Worm (Caenorhabditis elegans) whole organism, L3 larva: ENCODE results near the gene fbxa-176.

Experiments
- R02D3.7 ChIP-seq: fragments of 150-350 bp; optimal IDR thresholded peaks from 2 replicates; lab custom pipeline; 2014; ENCODE audit warnings: missing biosample characterization, missing genetic modification characterization
- aly-2 ChIP-seq: fragments of 150-350 bp; optimal IDR thresholded peaks from 2 replicates; lab custom pipeline; 2014; ENCODE audit warnings: missing biosample characterization, missing genetic modification characterization
- ama-1 ChIP-seq: fragments of 150-350 bp; optimal IDR thresholded peaks from 2 replicates; lab custom pipeline; 2018
- ceh-16 ChIP-seq: sonication (generic microtip); optimal IDR thresholded peaks from 2 replicates; lab custom pipeline; 2017; ENCODE audit warnings: missing biosample characterization, missing genetic modification characterization
- ceh-28 ChIP-seq: fragments of 150-350 bp; optimal IDR thresholded peaks from 2 replicates; lab custom pipeline; 2014; ENCODE audit warnings: missing biosample characterization, missing genetic modification reagents, missing genetic modification characterization
- ceh-82 ChIP-seq: fragments of 150-350 bp; optimal IDR thresholded peaks from 2 replicates; lab custom pipeline; 2014; ENCODE audit warnings: missing biosample characterization, missing genetic modification characterization
- ceh-9 ChIP-seq: sonication (generic microtip); optimal IDR thresholded peaks from 2 replicates; lab custom pipeline; 2018; ENCODE audit warnings: missing biosample characterization, missing genetic modification characterization
- egl-27 ChIP-seq: sonication (generic microtip); optimal IDR thresholded peaks from 4 replicates; lab custom pipeline; 2017; ENCODE audit warnings: missing biosample characterization, missing genetic modification reagents, missing genetic modification characterization
- elt-1 ChIP-seq: fragments of 150-350 bp; optimal IDR thresholded peaks from 2 replicates; lab custom pipeline; 2014; ENCODE audit warnings: missing biosample characterization, missing genetic modification characterization
- elt-2 ChIP-seq: sonication (generic microtip); optimal IDR thresholded peaks from 2 replicates; lab custom pipeline; 2016; ENCODE audit warnings: missing genetic modification reagents, mild to moderate bottlenecking, missing genetic modification characterization, missing compliant biosample characterization
- elt-3 ChIP-seq, 3 experiments: fragments of 150-350 bp in 1 of 3; sonication (generic microtip) in 2 of 3; optimal IDR thresholded peaks; 2 replicates in 2 of 3; 4 replicates in 1 of 3; lab custom pipeline; 2014 to 2017; ENCODE audit warnings: missing biosample characterization in 3 of 3, missing genetic modification characterization in 3 of 3
- eor-1 ChIP-seq, 2 experiments: fragments of 150-350 bp; optimal IDR thresholded peaks; 2 replicates each; lab custom pipeline; 2014 to 2018; ENCODE audit warnings: missing biosample characterization in 2 of 2, missing genetic modification characterization in 2 of 2
- fkh-10 ChIP-seq: sonication (generic microtip); optimal IDR thresholded peaks from 2 replicates; lab custom pipeline; 2017; ENCODE audit warnings: missing biosample characterization, missing genetic modification reagents, missing genetic modification characterization
- fkh-2 ChIP-seq: fragments of 150-350 bp; optimal IDR thresholded peaks from 2 replicates; lab custom pipeline; 2014; ENCODE audit warnings: missing biosample characterization, missing genetic modification reagents, missing genetic modification characterization
- fos-1 ChIP-seq: fragments of 150-350 bp; optimal IDR thresholded peaks from 2 replicates; lab custom pipeline; 2014; ENCODE audit warnings: missing biosample characterization, missing genetic modification characterization
- hmg-11 ChIP-seq: sonication (generic microtip); optimal IDR thresholded peaks from 2 replicates; lab custom pipeline; 2016; ENCODE audit warnings: missing genetic modification characterization, missing compliant biosample characterization
- lin-39 ChIP-seq: fragments of 150-350 bp; optimal IDR thresholded peaks from 2 replicates; lab custom pipeline; 2018; ENCODE audit warnings: missing biosample characterization, missing genetic modification reagents, missing genetic modification characterization
- lsy-12 ChIP-seq: sonication (generic microtip); optimal IDR thresholded peaks from 2 replicates; lab custom pipeline; 2016; ENCODE audit warnings: mild to moderate bottlenecking, missing genetic modification characterization, missing compliant biosample characterization
- mdl-1 ChIP-seq: fragments of 150-350 bp; optimal IDR thresholded peaks from 2 replicates; lab custom pipeline; 2014; ENCODE audit warnings: missing biosample characterization, missing genetic modification characterization
- mml-1 ChIP-seq: fragments of 150-350 bp; sonication (generic microtip); optimal IDR thresholded peaks from 3 replicates; lab custom pipeline; 2014; ENCODE audit warnings: missing biosample characterization, missing genetic modification characterization
- nhr-11 ChIP-seq: fragments of 150-350 bp; optimal IDR thresholded peaks from 2 replicates; lab custom pipeline; 2014; ENCODE audit warnings: missing biosample characterization, missing genetic modification characterization
- nhr-12 ChIP-seq: fragments of 150-350 bp; optimal IDR thresholded peaks from 2 replicates; lab custom pipeline; 2014; ENCODE audit warnings: missing biosample characterization, missing genetic modification characterization
- nhr-237 ChIP-seq: fragments of 150-350 bp; optimal IDR thresholded peaks from 2 replicates; lab custom pipeline; 2014; ENCODE audit warnings: missing biosample characterization, missing genetic modification characterization
- nhr-25 ChIP-seq: sonication (generic microtip); optimal IDR thresholded peaks from 2 replicates; lab custom pipeline; 2017; ENCODE audit warnings: missing biosample characterization, missing genetic modification characterization
- nhr-28 ChIP-seq: fragments of 150-350 bp; optimal IDR thresholded peaks from 2 replicates; lab custom pipeline; 2014; ENCODE audit warnings: missing biosample characterization, missing genetic modification characterization
- nhr-43 ChIP-seq: sonication (generic microtip); optimal IDR thresholded peaks from 2 replicates; lab custom pipeline; 2016; ENCODE audit warnings: mild to moderate bottlenecking, missing genetic modification characterization, missing compliant biosample characterization; ENCODE audit not compliant: poor library complexity, severe bottlenecking
- nhr-67 ChIP-seq: fragments of 150-350 bp; optimal IDR thresholded peaks from 2 replicates; lab custom pipeline; 2014; ENCODE audit warnings: missing biosample characterization, missing genetic modification characterization
- nhr-77 ChIP-seq: fragments of 150-350 bp; optimal IDR thresholded peaks from 2 replicates; lab custom pipeline; 2014; ENCODE audit warnings: missing biosample characterization, missing genetic modification characterization
- pha-4 ChIP-seq: fragments of 150-350 bp; optimal IDR thresholded peaks from 2 replicates; lab custom pipeline; 2014; ENCODE audit warnings: missing biosample characterization, missing genetic modification reagents, missing genetic modification characterization
- skn-1 ChIP-seq: fragments of 150-350 bp; optimal IDR thresholded peaks from 2 replicates; lab custom pipeline; 2014; ENCODE audit warnings: missing biosample characterization, missing genetic modification characterization
- snpc-4 ChIP-seq: fragments of 150-350 bp; optimal IDR thresholded peaks from 2 replicates; lab custom pipeline; 2014; ENCODE audit warnings: missing biosample characterization, missing genetic modification characterization
- tbx-2 ChIP-seq: sonication (generic microtip); optimal IDR thresholded peaks from 2 replicates; lab custom pipeline; 2016; ENCODE audit warnings: mild to moderate bottlenecking, missing genetic modification characterization, missing compliant biosample characterization
- unc-39 ChIP-seq: sonication (generic microtip); optimal IDR thresholded peaks from 4 replicates; lab custom pipeline; 2017; ENCODE audit warnings: missing biosample characterization, missing genetic modification characterization
- unc-62 ChIP-seq: fragments of 150-350 bp; sonication (generic microtip); optimal IDR thresholded peaks from 4 replicates; lab custom pipeline; 2014; ENCODE audit warnings: missing biosample characterization, missing genetic modification reagents, missing genetic modification characterization
- ztf-11 ChIP-seq: fragments of 150-350 bp; optimal IDR thresholded peaks from 2 replicates; lab custom pipeline; 2014; ENCODE audit warnings: missing biosample characterization, missing genetic modification characterization
- ztf-4 ChIP-seq: fragments of 150-350 bp; optimal IDR thresholded peaks from 2 replicates; lab custom pipeline; 2014; ENCODE audit warnings: missing biosample characterization, missing genetic modification characterization

The fbxa-176 gene

ce11 chrV:17552759-17553158 lies 3.3 kb downstream of the fbxa-176 start, which contains the start of gene C38D9.8:
Gene C38D9.8, minus strand, starts transcription at chrV:17552859.
- TF ChIP-seq pha-4 (tag; lab: Kevin White, UChicago) (no peak), fkh-2 (tag; lab: Kevin White, UChicago) (no peak), hmg-11 (no peak), ceh-82 (tag; lab: Kevin White, UChicago) (no peak), nhr-237 (tag; lab: Kevin White, UChicago) (no peak), ama-1 (lab: Kevin White, UChicago) (no peak), nhr-77 (tag; lab: Kevin White, UChicago) (no peak), elt-2 (no peak), ceh-9 (tag; lab: Kevin White, UChicago) (no peak), unc-39 (no peak), mml-1 (tag; lab: Kevin White, UChicago) (no peak)

DNA sequence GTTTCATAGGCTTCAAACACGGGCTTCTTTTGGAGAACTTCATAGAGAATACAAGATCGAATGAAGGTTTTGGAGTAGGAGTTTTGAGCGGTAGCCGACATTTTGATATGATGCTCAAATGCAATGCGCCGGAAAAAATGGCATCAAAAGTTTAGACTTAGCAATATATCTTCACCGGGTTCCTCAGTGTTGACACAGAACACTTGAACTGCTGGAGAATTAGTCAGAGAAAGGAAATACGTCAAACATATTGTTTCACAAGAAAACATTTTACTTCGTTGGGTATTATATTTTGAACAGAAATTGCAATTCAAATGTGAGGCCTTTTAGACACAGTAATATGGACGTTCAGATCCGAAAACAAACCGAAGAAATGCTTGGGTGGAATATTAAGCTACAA lies 8.9 kb downstream of the fbxa-176 start, which contains the start of gene fbxa-174:
fbxa-174 (minus strand) TSS at position 101 of the 400 bp plus-strand sequence.
- TF ChIP-seq nhr-11 (tag; lab: Kevin White, UChicago), result no peak
- no peak for TF ChIP-seq nhr-43 (tag; lab: Kevin White, UChicago)
- TF ChIP-seq nhr-28 (tag; lab: Kevin White, UChicago), result no peak
- no peak for TF ChIP-seq nhr-67 (tag; lab: Kevin White, UChicago)
- TF ChIP-seq pha-4 (tag; lab: Kevin White, UChicago), result no peak
- no peak for TF ChIP-seq fos-1
- no peak for TF ChIP-seq R02D3.7
- TF ChIP-seq, all 47 proteins: peak for 0

DNA sequence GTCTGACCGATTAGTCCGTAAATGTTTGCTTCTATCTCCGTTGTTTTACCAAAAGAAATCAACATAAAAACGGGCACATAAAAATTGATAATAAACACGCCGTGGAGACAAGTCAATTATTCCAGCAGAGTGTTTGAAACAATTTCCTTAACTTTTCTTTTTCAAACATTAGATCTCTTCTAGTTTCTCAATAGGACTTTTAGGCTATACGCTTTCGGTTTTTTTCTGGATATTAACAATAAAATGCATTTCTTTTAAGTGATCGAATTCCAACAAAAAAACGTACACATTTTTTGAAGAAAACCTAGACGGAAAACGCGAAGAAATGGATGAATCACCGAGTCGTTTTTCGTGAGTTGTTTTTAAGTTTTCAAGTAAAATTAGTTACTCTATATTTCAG lies 9.5 kb downstream of the fbxa-176 start, which contains the start of gene fbxa-172:
fbxa-172 (plus strand) TSS at position 301 of the 400 bp plus-strand sequence.
- no peak for TF ChIP-seq tbx-2
- TF ChIP-seq ztf-11 (tag; lab: Kevin White, UChicago), result no peak
- no peak for TF ChIP-seq ceh-16 (tag; lab: Kevin White, UChicago)
- TF ChIP-seq pha-4 (tag; lab: Kevin White, UChicago), result no peak
- no peak for TF ChIP-seq eor-1 (tag; optimal IDR thresholded peaks at IDR 0.05; lab: Kevin White, UChicago)
- TF ChIP-seq ztf-4 (tag; lab: Kevin White, UChicago), result no peak
- TF ChIP-seq elt-1 (tag; lab: Kevin White, UChicago), result no peak
- no peak for TF ChIP-seq ceh-28 (tag; lab: Kevin White, UChicago)
- TF ChIP-seq snpc-4, result no peak
- TF ChIP-seq unc-62, result no peak
- no peak for TF ChIP-seq mdl-1 (tag; lab: Kevin White, UChicago)
- TF ChIP-seq aly-2 (tag; lab: Kevin White, UChicago), result no peak
- no peak for TF ChIP-seq egl-27 (tag; lab: Kevin White, UChicago)
- TF ChIP-seq elt-2, result no peak
- TF ChIP-seq mml-1 (tag; lab: Kevin White, UChicago), result no peak
- TF ChIP-seq R02D3.7, result no peak
- no peak for TF ChIP-seq lsy-12 (tag; lab: Kevin White, UChicago)
- no peak for TF ChIP-seq nhr-237 (tag; lab: Kevin White, UChicago)
- no peak for TF ChIP-seq nhr-12 (tag; lab: Kevin White, UChicago)

- no peak for TF ChIP-seq aly-2 (tag; lab: Kevin White, UChicago)
- no peak for TF ChIP-seq elt-2
- no peak for TF ChIP-seq nhr-43 (tag; lab: Kevin White, UChicago)
- no peak for TF ChIP-seq ceh-16 (tag; lab: Kevin White, UChicago)
- TF ChIP-seq skn-1 (tag; lab: Kevin White, UChicago), result no peak
- no peak for TF ChIP-seq nhr-77 (tag; lab: Kevin White, UChicago)
- TF ChIP-seq pha-4 (tag; lab: Kevin White, UChicago), result no peak
- no peak for TF ChIP-seq nhr-25 (tag; lab: Kevin White, UChicago)
- no peak for TF ChIP-seq ceh-28 (tag; lab: Kevin White, UChicago)
- TF ChIP-seq ztf-11 (tag; lab: Kevin White, UChicago), result no peak
- TF ChIP-seq elt-3 (tag; optimal IDR thresholded peaks at IDR 0.05; lab: Kevin White, UChicago), result no peak
- TF ChIP-seq eor-1 (tag; optimal IDR thresholded peaks at IDR 0.05; lab: Kevin White, UChicago), result no peak
- TF ChIP-seq unc-39, result no peak
- TF ChIP-seq mml-1 (tag; lab: Kevin White, UChicago), result no peak
- no peak for TF ChIP-seq ztf-4 (tag; lab: Kevin White, UChicago)
- no peak for TF ChIP-seq fkh-10
- TF ChIP-seq lin-39 (tag; lab: Kevin White, UChicago), result no peak
Measured at ce11 chrV:17565903-17566302, 16.4 kb downstream of the fbxa-176 start, which contains the start of gene fbxa-171. Gene fbxa-171, minus strand, starts transcription at chrV:17566003.
